Fruit fly (Drosophila melanogaster) whole organism, pupa: ENCODE measurements around the gene Klp67A.

Experiments used
- CG12605 ChIP-seq: fragments of 200-800 bp; sonication (Bioruptor generic); IDR thresholded peaks from 2 replicates; pipeline ENCODE4 v1.3.6; 2022; ENCODE audit warnings: missing biosample characterization, missing genetic modification characterization
- CG15710 ChIP-seq: fragments of 200-800 bp; sonication (Bioruptor generic); optimal IDR thresholded peaks from 2 replicates; lab custom pipeline; 2018; ENCODE audit warnings: missing biosample characterization, mild to moderate bottlenecking, missing genetic modification characterization, moderate library complexity
- CG17806 ChIP-seq: fragments of 200-800 bp; sonication (Bioruptor generic); optimal IDR thresholded peaks from 2 replicates; lab custom pipeline; 2018; ENCODE audit warnings: missing biosample characterization, mild to moderate bottlenecking, missing genetic modification characterization, moderate library complexity
- CG34367 ChIP-seq: fragments of 200-800 bp; sonication (Bioruptor generic); optimal IDR thresholded peaks from 2 replicates; lab custom pipeline; 2018; ENCODE audit warnings: missing biosample characterization, mild to moderate bottlenecking, missing genetic modification characterization
- CG8301 ChIP-seq: fragments of 200-800 bp; sonication (Bioruptor generic); optimal IDR thresholded peaks from 2 replicates; lab custom pipeline; 2018; ENCODE audit warnings: missing biosample characterization, mild to moderate bottlenecking, missing genetic modification characterization
- CG9948 ChIP-seq: fragments of 200-800 bp; sonication (Bioruptor generic); optimal IDR thresholded peaks from 2 replicates; lab custom pipeline; 2018; ENCODE audit warnings: missing biosample characterization, mild to moderate bottlenecking, missing genetic modification characterization, moderate library complexity
- D1 ChIP-seq: fragments of 200-800 bp; sonication (Bioruptor generic); optimal IDR thresholded peaks from 2 replicates; lab custom pipeline; 2018; ENCODE audit warnings: missing biosample characterization, mild to moderate bottlenecking, missing genetic modification characterization, moderate library complexity
- EcR ChIP-seq: fragments of 200-800 bp; sonication (Bioruptor generic); optimal IDR thresholded peaks from 3 replicates; lab custom pipeline; 2019; ENCODE audit warnings: missing biosample characterization, missing genetic modification characterization, mild to moderate bottlenecking, moderate library complexity, missing genetic modification reagents
- Pif1A ChIP-seq: fragments of 200-800 bp; sonication (Bioruptor generic); optimal IDR thresholded peaks from 3 replicates; lab custom pipeline; 2016; ENCODE audit warnings: missing biosample characterization, missing genetic modification characterization
- Pif1B ChIP-seq: fragments of 200-800 bp; sonication (Bioruptor generic); optimal IDR thresholded peaks from 3 replicates; lab custom pipeline; 2016; ENCODE audit warnings: missing biosample characterization, missing genetic modification characterization
- Snoo ChIP-seq: fragments of 200-800 bp; sonication (Bioruptor generic); optimal IDR thresholded peaks from 3 replicates; lab custom pipeline; 2017; ENCODE audit warnings: missing biosample characterization, mild to moderate bottlenecking, missing genetic modification characterization, inconsistent platforms
- fd96Ca ChIP-seq: fragments of 200-800 bp; sonication (Bioruptor generic); IDR thresholded peaks from 3 replicates; pipeline ENCODE4 v1.3.6; 2022; ENCODE audit warnings: missing biosample characterization, missing genetic modification characterization
- gl ChIP-seq: fragments of 200-800 bp; sonication (Bioruptor generic); optimal IDR thresholded peaks from 2 replicates; lab custom pipeline; 2018; ENCODE audit warnings: missing biosample characterization, mild to moderate bottlenecking, missing genetic modification characterization

dm6 chr3L:9338510-9338909 is 28.3 kb downstream of the Klp67A start, which contains the start of gene PGRP-LC:
- TF ChIP-seq CG12605 (GFP tag; lab: Robert Waterston, UW) (no peak), Pif1A (no peak), CG9948 (tag; lab: Kevin White, UChicago) (no peak), Pif1B (GFP tag; lab: Kevin White, UChicago) (no peak), Snoo (tag; lab: Kevin White, UChicago) (no peak), CG17806 (tag; lab: Kevin White, UChicago) (no peak), fd96Ca (no peak), D1 (no peak), CG34367 (no peak), EcR (no peak), gl (no peak), CG15710 (tag; lab: Kevin White, UChicago) (no peak), CG8301 (tag; lab: Kevin White, UChicago) (no peak)
